Worm (Caenorhabditis elegans) whole organism, L4/young adult: ENCODE results near the gene sek-1.

Experiments
- W03F9.2 ChIP-seq: fragments of 150-350 bp; optimal IDR thresholded peaks from 2 replicates; lab custom pipeline; 2014; ENCODE audit warnings: missing biosample characterization, missing genetic modification characterization
- dao-5 ChIP-seq: sonication (generic microtip); optimal IDR thresholded peaks from 2 replicates; lab custom pipeline; 2016; ENCODE audit warnings: missing genotype, missing genetic modification characterization, moderate library complexity, missing compliant biosample characterization
- him-1 ChIP-seq: sonication (generic microtip); optimal IDR thresholded peaks from 2 replicates; lab custom pipeline; 2016; ENCODE audit warnings: missing genotype, missing genetic modification reagents, missing genetic modification characterization, missing compliant biosample characterization

ce11 chrX:7847413-7847812, 30.9 kb downstream of the sek-1 start, which contains the start of gene C54D2.6:
- TF ChIP-seq him-1 (tag; lab: Kevin White, UChicago): no peak
- no peak for TF ChIP-seq dao-5 (tag; lab: Kevin White, UChicago)
- TF ChIP-seq W03F9.2 (tag; lab: Kevin White, UChicago): no peak
